Fruit fly (Drosophila melanogaster) whole organism, pupa: Measurements from ENCODE around the gene CG33630.

ENCODE experiments used
- CG10348 ChIP-seq: fragments of 200-800 bp; sonication (Bioruptor generic); IDR thresholded peaks from 2 replicates; pipeline ENCODE4 v1.3.6; 2022; ENCODE audit warnings: missing biosample characterization, missing genetic modification characterization
- CG12605 ChIP-seq: fragments of 200-800 bp; sonication (Bioruptor generic); IDR thresholded peaks from 2 replicates; pipeline ENCODE4 v1.3.6; 2022; ENCODE audit warnings: missing biosample characterization, missing genetic modification characterization
- CG13204 ChIP-seq: fragments of 200-800 bp; sonication (Bioruptor generic); optimal IDR thresholded peaks from 2 replicates; lab custom pipeline; 2018; ENCODE audit warnings: missing biosample characterization, mild to moderate bottlenecking, missing genetic modification characterization, moderate library complexity
- CG14655 ChIP-seq: fragments of 200-800 bp; sonication (Bioruptor generic); optimal IDR thresholded peaks from 3 replicates; lab custom pipeline; 2017; ENCODE audit warnings: mild to moderate bottlenecking, missing biosample characterization, missing genetic modification reagents, missing genetic modification characterization
- CG15710 ChIP-seq: fragments of 200-800 bp; sonication (Bioruptor generic); optimal IDR thresholded peaks from 2 replicates; lab custom pipeline; 2018; ENCODE audit warnings: missing biosample characterization, mild to moderate bottlenecking, missing genetic modification characterization, moderate library complexity
- CG17806 ChIP-seq: fragments of 200-800 bp; sonication (Bioruptor generic); optimal IDR thresholded peaks from 2 replicates; lab custom pipeline; 2018; ENCODE audit warnings: missing biosample characterization, mild to moderate bottlenecking, missing genetic modification characterization, moderate library complexity
- CG32121 ChIP-seq: fragments of 200-800 bp; sonication (Bioruptor generic); IDR thresholded peaks from 2 replicates; pipeline ENCODE4 v1.3.6; 2022; ENCODE audit warnings: missing biosample characterization, missing genetic modification characterization
- CG34367 ChIP-seq: fragments of 200-800 bp; sonication (Bioruptor generic); optimal IDR thresholded peaks from 2 replicates; lab custom pipeline; 2018; ENCODE audit warnings: missing biosample characterization, mild to moderate bottlenecking, missing genetic modification characterization
- CG4496 ChIP-seq: fragments of 200-800 bp; sonication (Bioruptor generic); IDR thresholded peaks from 3 replicates; pipeline ENCODE4 v1.3.6; 2022; ENCODE audit warnings: missing biosample characterization, missing genetic modification characterization
- CG8159 ChIP-seq: fragments of 200-800 bp; sonication (Bioruptor generic); optimal IDR thresholded peaks from 3 replicates; lab custom pipeline; 2018; ENCODE audit warnings: missing biosample characterization, mild to moderate bottlenecking, missing genetic modification characterization, moderate library complexity
- CG8301 ChIP-seq: fragments of 200-800 bp; sonication (Bioruptor generic); optimal IDR thresholded peaks from 2 replicates; lab custom pipeline; 2018; ENCODE audit warnings: missing biosample characterization, mild to moderate bottlenecking, missing genetic modification characterization
- CG9948 ChIP-seq: fragments of 200-800 bp; sonication (Bioruptor generic); optimal IDR thresholded peaks from 2 replicates; lab custom pipeline; 2018; ENCODE audit warnings: missing biosample characterization, mild to moderate bottlenecking, missing genetic modification characterization, moderate library complexity
- D1 ChIP-seq: fragments of 200-800 bp; sonication (Bioruptor generic); optimal IDR thresholded peaks from 2 replicates; lab custom pipeline; 2018; ENCODE audit warnings: missing biosample characterization, mild to moderate bottlenecking, missing genetic modification characterization, moderate library complexity
- EcR ChIP-seq: fragments of 200-800 bp; sonication (Bioruptor generic); optimal IDR thresholded peaks from 3 replicates; lab custom pipeline; 2019; ENCODE audit warnings: missing biosample characterization, missing genetic modification characterization, mild to moderate bottlenecking, moderate library complexity, missing genetic modification reagents
- Ets98B ChIP-seq: fragments of 200-800 bp; sonication (Bioruptor generic); IDR thresholded peaks from 2 replicates; pipeline ENCODE4 v1.3.6; 2022; ENCODE audit warnings: missing biosample characterization, missing genetic modification characterization
- Pif1A ChIP-seq: fragments of 200-800 bp; sonication (Bioruptor generic); optimal IDR thresholded peaks from 3 replicates; lab custom pipeline; 2016; ENCODE audit warnings: missing biosample characterization, missing genetic modification characterization
- Pif1B ChIP-seq: fragments of 200-800 bp; sonication (Bioruptor generic); optimal IDR thresholded peaks from 3 replicates; lab custom pipeline; 2016; ENCODE audit warnings: missing biosample characterization, missing genetic modification characterization
- Snoo ChIP-seq: fragments of 200-800 bp; sonication (Bioruptor generic); optimal IDR thresholded peaks from 3 replicates; lab custom pipeline; 2017; ENCODE audit warnings: missing biosample characterization, mild to moderate bottlenecking, missing genetic modification characterization, inconsistent platforms
- fd96Ca ChIP-seq: fragments of 200-800 bp; sonication (Bioruptor generic); IDR thresholded peaks from 3 replicates; pipeline ENCODE4 v1.3.6; 2022; ENCODE audit warnings: missing biosample characterization, missing genetic modification characterization
- gl ChIP-seq: fragments of 200-800 bp; sonication (Bioruptor generic); optimal IDR thresholded peaks from 2 replicates; lab custom pipeline; 2018; ENCODE audit warnings: missing biosample characterization, mild to moderate bottlenecking, missing genetic modification characterization
- rn ChIP-seq: fragments of 200-800 bp; sonication (Bioruptor generic); IDR thresholded peaks from 2 replicates; pipeline ENCODE4 v1.3.6; 2022; ENCODE audit warnings: missing biosample characterization, missing genetic modification characterization

Gene CG33630

dm6 chr3R:10054278-10054975 lies 8.0 kb upstream of the CG33630 start:
- no peak for TF ChIP-seq gl (tag; lab: Kevin White, UChicago)
- TF ChIP-seq CG9948: no peak
- TF ChIP-seq Pif1B (GFP tag; lab: Kevin White, UChicago): no peak
- TF ChIP-seq CG32121 (GFP tag; lab: Robert Waterston, UW): no peak
- TF ChIP-seq, all 21 proteins: peak for 0

dm6 chr3R:10055004-10055403 lies 7.4 kb upstream of the CG33630 start:
- TF ChIP-seq fd96Ca (GFP tag; lab: Robert Waterston, UW) (no peak), CG8159 (tag; lab: Kevin White, UChicago) (no peak), Snoo (tag; lab: Kevin White, UChicago) (no peak), CG12605 (GFP tag; lab: Robert Waterston, UW) (no peak), CG34367 (tag; lab: Kevin White, UChicago) (no peak)

- TF ChIP-seq CG12605 (GFP tag; lab: Robert Waterston, UW): no peak
- TF ChIP-seq, all 21 proteins: peak for 0
These were observed 6.5 kb upstream of the CG33630 start, which contains the start of gene Npc2d for dm6 chr3R:10055951-10056350. Gene Npc2d (minus strand): TSS chr3R:10056083.

- TF ChIP-seq Pif1B (GFP tag; lab: Kevin White, UChicago) (no peak), Pif1A (GFP tag; lab: Kevin White, UChicago) (no peak), D1 (tag; lab: Kevin White, UChicago) (no peak), gl (tag; lab: Kevin White, UChicago) (no peak), Ets98B (no peak), CG14655 (no peak), CG4496 (GFP tag; lab: Robert Waterston, UW) (no peak), CG10348 (no peak), CG34367 (tag; lab: Kevin White, UChicago) (no peak), CG15710 (tag; lab: Kevin White, UChicago) (no peak), CG17806 (tag; lab: Kevin White, UChicago) (no peak), rn (GFP tag; lab: Robert Waterston, UW) (no peak), Snoo (tag; lab: Kevin White, UChicago) (no peak), CG8301 (no peak), EcR (GFP tag; lab: Kevin White, UChicago) (no peak), CG13204 (GFP tag; lab: Kevin White, UChicago) (no peak), CG12605 (GFP tag; lab: Robert Waterston, UW) (no peak), fd96Ca (GFP tag; lab: Robert Waterston, UW) (no peak), CG9948 (no peak), CG8159 (tag; lab: Kevin White, UChicago) (no peak)
These were observed 5.8 kb upstream of the CG33630 start for dm6 chr3R:10056647-10057046.

dm6 chr3R:10059358-10059757 lies 3.1 kb upstream of the CG33630 start:
- no peak for TF ChIP-seq CG13204 (GFP tag; lab: Kevin White, UChicago)
- no peak for TF ChIP-seq CG8159 (tag; lab: Kevin White, UChicago)
- no peak for TF ChIP-seq CG4496 (GFP tag; lab: Robert Waterston, UW)
- TF ChIP-seq D1 (tag; lab: Kevin White, UChicago): no peak
- TF ChIP-seq CG15710 (tag; lab: Kevin White, UChicago): no peak
- TF ChIP-seq EcR (GFP tag; lab: Kevin White, UChicago): no peak

dm6 chr3R:10059952-10060351 lies 2.5 kb upstream of the CG33630 start, which contains the start of gene Npc2c:
Gene Npc2c (plus strand): TSS chr3R:10060252.
- TF ChIP-seq Pif1B (GFP tag; lab: Kevin White, UChicago): no peak
- no peak for TF ChIP-seq CG10348
- TF ChIP-seq gl (tag; lab: Kevin White, UChicago): no peak
- no peak for TF ChIP-seq CG12605 (GFP tag; lab: Robert Waterston, UW)
- no peak for TF ChIP-seq CG15710 (tag; lab: Kevin White, UChicago)
- TF ChIP-seq Snoo (tag; lab: Kevin White, UChicago): no peak
- TF ChIP-seq CG4496 (GFP tag; lab: Robert Waterston, UW): no peak
- TF ChIP-seq CG13204 (GFP tag; lab: Kevin White, UChicago): no peak
- TF ChIP-seq, all 21 proteins: peak for 0

- TF ChIP-seq Snoo (tag; lab: Kevin White, UChicago): no peak
- TF ChIP-seq CG8301: no peak
- no peak for TF ChIP-seq CG10348
- TF ChIP-seq CG17806 (tag; lab: Kevin White, UChicago): no peak
- TF ChIP-seq CG9948: no peak
- no peak for TF ChIP-seq Ets98B
- TF ChIP-seq fd96Ca (GFP tag; lab: Robert Waterston, UW): no peak
- TF ChIP-seq CG14655: no peak
- TF ChIP-seq D1 (tag; lab: Kevin White, UChicago): no peak
- TF ChIP-seq Pif1A (GFP tag; lab: Kevin White, UChicago): no peak
- no peak for TF ChIP-seq CG32121 (GFP tag; lab: Robert Waterston, UW)
- TF ChIP-seq CG4496 (GFP tag; lab: Robert Waterston, UW): no peak
- no peak for TF ChIP-seq gl (tag; lab: Kevin White, UChicago)
- TF ChIP-seq EcR (GFP tag; lab: Kevin White, UChicago): no peak
- no peak for TF ChIP-seq CG15710 (tag; lab: Kevin White, UChicago)
- TF ChIP-seq CG8159 (tag; lab: Kevin White, UChicago): no peak
- no peak for TF ChIP-seq rn (GFP tag; lab: Robert Waterston, UW)
These were observed 1.3 kb downstream of the CG33630 start, which contains the start of gene CG33631 for dm6 chr3R:10063707-10064106. Gene CG33631 (plus strand): TSS chr3R:10064007.
